Fruit fly (Drosophila melanogaster) ovary, adult (tissue): ENCODE results near the gene Desat1.
"Not testable (repeated sequence)": the region's sequence is repeated elsewhere in the genome, so short reads cannot be mapped to it uniquely, and the experiment has no call there.

Experiments used
- CG17801 ChIP-seq: fragments of 200-800 bp; optimal IDR thresholded peaks from 2 replicates; lab custom pipeline; 2019; ENCODE audit warnings: missing biosample characterization, mild to moderate bottlenecking, missing genetic modification characterization, moderate library complexity; ENCODE audit not compliant: partially characterized antibody

The Desat1 gene

DNA sequence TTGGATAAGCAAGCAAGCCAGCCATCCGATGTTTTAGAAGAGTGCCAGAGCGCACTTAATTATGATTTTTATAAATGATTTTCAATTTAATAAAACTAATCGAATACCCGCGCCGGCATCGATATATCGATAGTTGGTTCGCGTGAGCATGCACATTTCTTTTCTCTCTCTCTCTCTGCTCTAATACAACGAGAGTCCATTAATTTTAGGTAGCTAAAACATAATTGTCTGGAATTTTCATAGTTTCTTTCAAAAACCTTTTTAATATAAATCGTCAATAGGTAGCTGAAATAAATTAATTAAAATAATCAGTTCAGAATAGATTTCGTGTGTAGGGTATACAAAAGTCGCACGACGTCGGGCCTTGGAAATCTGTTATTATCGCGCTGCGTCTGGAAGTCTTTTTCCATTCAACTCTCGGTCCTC is 9.5 kb downstream of the Desat1 start, which contains the start of gene CG18549:
Gene CG18549 (plus strand): TSS at position 408 of the 426 bp plus-strand sequence.
- TF ChIP-seq CG17801 (GFP tag; lab: Kevin White, UChicago): peak; percentile 100

DNA sequence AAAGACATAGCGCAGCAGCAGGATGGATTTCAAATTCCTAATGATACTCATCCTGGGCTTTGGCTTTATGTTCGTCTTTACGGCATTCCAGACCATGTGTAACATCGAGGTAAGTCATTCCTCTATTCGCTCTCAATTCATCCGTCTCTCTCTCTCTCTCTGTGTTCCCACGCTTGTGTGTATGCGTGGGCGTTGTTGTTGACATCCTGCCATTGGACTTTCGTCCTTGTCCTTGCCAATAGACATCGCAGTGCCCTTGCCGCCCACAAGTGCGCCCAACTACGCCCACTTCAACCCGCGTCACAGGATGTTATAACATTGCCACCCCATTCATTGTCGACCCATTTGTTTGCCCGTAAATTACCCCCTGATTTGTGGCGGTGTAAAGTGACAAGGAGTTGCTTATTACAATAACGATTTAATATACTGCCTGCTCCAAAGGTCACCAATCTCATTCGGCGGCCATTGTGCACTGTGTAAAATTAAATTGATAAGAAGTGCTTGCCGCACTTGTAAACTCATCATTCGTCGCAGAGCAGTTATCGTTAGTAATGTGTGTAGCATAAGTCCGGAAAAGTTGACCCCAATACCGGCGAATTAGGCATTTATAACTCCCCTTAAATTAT is 10.3 kb downstream of the Desat1 start:
- TF ChIP-seq CG17801 (GFP tag; lab: Kevin White, UChicago): no peak

DNA sequence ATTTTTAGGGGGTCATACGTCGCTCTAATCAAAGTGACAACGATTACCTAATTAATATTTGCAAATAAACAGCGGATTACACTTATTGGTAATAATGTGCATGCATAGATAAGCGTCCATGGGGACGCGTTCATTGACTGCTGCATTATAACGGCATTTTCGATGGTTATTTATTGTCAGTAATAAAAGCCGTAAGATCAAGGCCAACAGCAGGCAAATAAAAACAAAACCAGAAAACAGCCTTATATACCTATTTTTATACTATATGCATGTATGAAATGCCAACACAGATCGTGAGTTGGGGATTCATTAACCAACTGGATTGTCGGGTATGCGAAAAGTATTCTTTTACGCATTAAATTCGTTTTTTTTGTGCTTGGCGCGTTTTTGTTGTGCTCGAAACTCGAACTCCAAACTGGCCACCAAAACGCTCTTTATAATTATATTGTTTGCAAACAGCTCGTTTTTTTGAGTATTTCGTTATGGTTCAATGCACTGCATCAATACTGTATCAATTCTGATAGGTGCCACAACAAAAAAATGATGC is 11.4 kb downstream of the Desat1 start:
- no peak for TF ChIP-seq CG17801 (GFP tag; lab: Kevin White, UChicago)

DNA sequence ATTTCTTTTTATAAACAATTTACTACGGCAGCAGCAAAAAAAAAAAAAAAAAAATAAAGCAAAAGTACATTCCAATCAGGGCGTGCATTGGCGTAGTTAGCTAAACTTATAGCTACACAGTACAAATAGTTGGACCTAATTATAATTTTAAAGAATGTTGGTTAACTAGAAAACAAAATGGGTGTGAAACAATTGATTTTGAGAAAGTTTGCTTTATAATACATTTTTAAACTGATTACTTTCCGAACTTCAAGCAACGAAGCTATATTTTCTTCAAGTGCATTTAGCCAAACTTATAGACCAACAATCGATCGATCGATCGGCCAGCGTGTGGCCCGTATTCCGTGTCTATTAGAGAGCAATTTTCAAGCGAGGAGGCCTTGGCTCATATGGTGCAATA is 12.0 kb downstream of the Desat1 start:
- TF ChIP-seq CG17801 (GFP tag; lab: Kevin White, UChicago): peak; percentile 60

DNA sequence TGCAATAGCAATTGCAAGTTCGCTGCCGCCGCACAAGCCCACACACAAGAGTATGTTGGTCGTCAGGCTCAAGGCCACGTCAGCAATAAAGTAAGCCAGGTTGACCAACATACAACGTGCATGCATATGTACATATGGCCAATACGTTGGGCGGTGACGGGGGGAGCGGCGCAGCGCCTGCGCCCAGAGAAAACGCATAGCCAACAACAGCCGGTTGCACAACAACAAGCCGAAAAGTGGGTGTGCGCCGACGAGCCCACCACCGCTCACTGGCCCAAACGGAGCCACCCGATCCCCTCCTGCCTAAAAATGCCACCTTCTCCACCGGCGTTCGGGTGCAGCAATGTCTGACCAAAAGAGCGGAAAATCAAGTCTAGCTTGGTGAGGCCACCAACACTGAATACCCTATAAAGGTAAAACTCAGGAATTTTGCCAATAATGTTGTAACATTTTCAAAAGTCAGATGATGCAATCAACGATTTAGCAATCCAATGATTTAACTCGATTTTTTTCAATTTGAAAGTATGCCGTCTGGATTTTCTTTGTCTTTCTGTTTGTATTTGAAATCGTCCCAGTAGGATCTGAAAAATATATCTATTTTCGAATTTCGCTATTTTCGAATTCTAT is 12.6 kb downstream of the Desat1 start, which contains the start of gene CG5509:
Gene CG5509 (plus strand): TSS at position 577 of the 627 bp plus-strand sequence.
- no peak for TF ChIP-seq CG17801 (GFP tag; lab: Kevin White, UChicago)

DNA sequence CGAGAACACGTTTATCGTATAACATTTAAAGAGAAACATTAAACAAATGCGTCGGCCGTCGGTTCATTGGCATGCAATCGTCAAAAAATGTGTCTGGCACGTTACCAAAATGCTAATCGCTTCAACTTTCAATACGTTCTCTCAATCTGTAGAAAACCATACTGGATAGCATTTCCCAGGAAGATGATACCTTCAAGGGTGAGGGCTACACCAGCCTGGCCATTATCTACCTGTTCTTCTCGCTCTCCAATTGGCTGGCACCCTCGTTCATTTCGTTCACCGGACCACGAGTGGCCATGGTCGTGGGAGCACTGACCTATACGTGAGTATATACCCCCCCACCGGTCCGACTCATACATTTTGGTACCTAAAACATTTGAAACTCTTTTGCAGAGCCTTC is 15.1 kb downstream of the Desat1 start:
- no peak for TF ChIP-seq CG17801 (GFP tag; lab: Kevin White, UChicago)

DNA sequence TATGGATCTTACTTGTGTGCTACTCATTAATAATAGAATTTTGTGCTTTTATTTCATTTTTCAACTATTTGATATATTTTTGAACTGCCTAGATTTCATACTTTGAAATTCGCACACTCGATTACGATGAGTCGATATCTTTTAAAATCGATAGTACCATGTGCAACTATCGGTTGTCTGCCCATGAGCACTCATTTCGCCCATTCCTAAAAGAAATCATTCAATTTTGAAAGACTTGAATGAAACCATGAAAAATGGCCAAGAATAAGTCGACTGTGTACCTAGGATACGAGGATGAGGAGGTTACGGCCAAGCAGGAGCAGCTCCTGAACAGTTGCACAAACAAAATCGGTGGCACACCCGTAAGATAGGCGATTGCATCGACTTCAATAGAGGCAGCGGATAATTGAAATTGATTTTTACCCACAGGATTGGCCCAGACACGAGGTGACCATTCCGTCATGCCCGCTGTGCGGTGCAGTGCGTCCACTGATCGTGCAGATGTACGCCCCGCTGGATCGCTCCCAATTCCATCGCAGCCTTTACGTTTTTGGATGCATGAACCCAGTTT is 17.1 kb downstream of the Desat1 start, which contains the start of gene trus:
Gene trus (plus strand): TSS at position 204 of the 571 bp plus-strand sequence.
- peak; percentile 30 for TF ChIP-seq CG17801 (GFP tag; lab: Kevin White, UChicago)

DNA sequence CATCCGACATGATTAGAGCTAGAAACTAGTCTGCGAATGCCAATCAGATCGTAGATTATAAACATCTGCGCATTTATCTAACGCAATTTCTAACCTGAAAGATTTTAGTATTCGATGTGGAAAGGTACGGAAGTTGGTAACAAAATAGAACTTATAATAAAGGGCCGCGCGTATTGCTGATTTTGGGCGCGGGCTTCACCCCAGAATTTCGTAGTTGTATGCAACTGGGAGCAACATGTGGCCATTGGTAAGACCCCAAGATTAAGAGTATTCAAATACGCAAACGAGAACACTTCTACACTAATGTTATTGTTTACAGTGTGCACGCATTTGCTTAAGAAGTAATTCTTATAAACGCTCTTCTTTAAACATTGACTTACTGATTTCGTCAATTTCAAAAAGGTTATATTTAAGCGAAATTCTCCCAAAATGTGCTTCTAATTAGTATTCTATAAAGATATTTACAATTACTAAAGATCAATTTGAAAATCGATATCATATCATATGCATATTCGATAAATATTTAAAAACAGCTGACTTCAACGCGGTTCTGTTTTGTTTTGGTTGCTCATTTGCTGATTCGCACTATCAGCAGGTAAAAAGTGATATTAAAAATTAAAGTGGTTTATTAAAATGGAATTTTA is 20.6 kb downstream of the Desat1 start, which contains the start of the genes CG5961 and Polr3C:
Gene CG5961 (minus strand): TSS at position 416 of the 644 bp plus-strand sequence.
Gene Polr3C (plus strand): TSS at position 536 of the 644 bp plus-strand sequence.
- TF ChIP-seq CG17801 (GFP tag; lab: Kevin White, UChicago): peak; percentile 4

DNA sequence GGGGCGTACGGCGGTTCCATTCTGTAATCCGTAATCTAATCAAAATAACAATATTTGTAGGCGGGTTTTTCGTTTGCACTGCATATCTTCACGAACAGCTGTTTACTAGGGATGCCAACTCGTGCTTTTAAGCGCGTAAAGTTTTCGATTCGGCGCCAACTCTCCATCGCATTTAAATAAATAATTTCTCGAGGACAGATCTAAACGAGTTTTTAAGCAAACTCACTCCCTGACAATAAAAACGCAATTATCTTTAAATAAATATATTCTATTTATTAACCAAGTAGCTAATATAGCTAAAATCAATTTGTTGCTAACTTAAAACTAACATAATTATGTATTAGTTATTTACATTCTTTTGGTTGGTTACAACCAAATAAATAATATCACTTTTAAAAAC is 25.8 kb downstream of the Desat1 start, which contains the start of gene CG5608:
Gene CG5608 (minus strand): TSS at position 101 of the 400 bp plus-strand sequence.
- TF ChIP-seq CG17801 (GFP tag; lab: Kevin White, UChicago): not testable (repeated sequence)

DNA sequence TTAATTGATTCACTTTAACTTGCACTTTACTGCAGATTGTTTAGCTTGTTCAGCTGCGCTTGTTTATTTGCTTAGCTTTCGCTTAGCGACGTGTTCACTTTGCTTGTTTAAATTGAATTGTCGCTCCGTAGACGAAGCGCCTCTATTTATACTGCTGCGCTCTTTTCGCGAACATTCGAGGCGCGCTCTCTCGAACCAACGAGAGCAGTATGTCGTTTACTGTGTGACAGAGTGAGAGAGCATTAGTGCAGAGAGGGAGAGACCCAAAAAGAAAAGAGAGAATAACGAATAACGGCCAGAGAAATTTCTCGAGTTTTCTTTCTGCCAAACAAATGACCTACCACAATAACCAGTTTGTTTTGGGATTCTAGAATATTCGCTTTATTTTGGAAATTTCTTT is 28.3 kb downstream of the Desat1 start, which contains the start of gene Hsp70Ba:
Gene Hsp70Ba (minus strand): TSS at position 102 of the 400 bp plus-strand sequence.
- not testable (repeated sequence) for TF ChIP-seq CG17801 (GFP tag; lab: Kevin White, UChicago)
